Worm (Caenorhabditis elegans) whole organism, L1 larva: ENCODE measurements around the gene col-94.
A peak's percentile ranks its signal among the peaks of the same experiment; 100 is the strongest.
"Not testable (repeated sequence)": the region's sequence is repeated elsewhere in the genome, so short reads cannot be mapped to it uniquely, and the experiment has no call there.

Source experiments
- F16B12.6 ChIP-seq: fragments of 150-350 bp; optimal IDR thresholded peaks from 2 replicates; lab custom pipeline; 2014; ENCODE audit warnings: missing biosample characterization, missing genetic modification characterization
- aha-1 ChIP-seq: fragments of 150-350 bp; optimal IDR thresholded peaks from 2 replicates; lab custom pipeline; 2014; ENCODE audit warnings: missing biosample characterization, missing genetic modification characterization
- aly-2 ChIP-seq: fragments of 150-350 bp; optimal IDR thresholded peaks from 2 replicates; lab custom pipeline; 2014; ENCODE audit warnings: missing biosample characterization, missing genetic modification characterization
- ceh-8 ChIP-seq: fragments of 200-800 bp; sonication (Bioruptor generic); optimal IDR thresholded peaks from 2 replicates; lab custom pipeline; 2018; ENCODE audit warnings: mild to moderate bottlenecking, missing genetic modification characterization, moderate library complexity, missing compliant biosample characterization
- ces-1 ChIP-seq: fragments of 150-350 bp; optimal IDR thresholded peaks from 2 replicates; lab custom pipeline; 2014; ENCODE audit warnings: missing biosample characterization, missing genetic modification reagents, missing genetic modification characterization
- efl-1 ChIP-seq, 4 experiments: fragments of 150-350 bp; optimal IDR thresholded peaks in 3 of 4; peaks in 1 of 4; 1 replicate in 1 of 4; 2 replicates in 3 of 4; lab custom pipeline; 2014; ENCODE audit warnings: missing biosample characterization in 2 of 4, missing genetic modification characterization in 2 of 4, missing genetic modification reagents in 2 of 4
- egl-13 ChIP-seq: sonication (generic microtip); optimal IDR thresholded peaks from 2 replicates; lab custom pipeline; 2016; ENCODE audit warnings: missing genotype, missing genetic modification reagents, missing genetic modification characterization, missing compliant biosample characterization
- egl-27 ChIP-seq, 2 experiments: fragments of 150-350 bp in 1 of 2; sonication (generic microtip); optimal IDR thresholded peaks; 3 replicates each; lab custom pipeline; 2017 to 2018; ENCODE audit warnings: missing biosample characterization in 2 of 2, missing genetic modification characterization in 2 of 2, missing genetic modification reagents in 2 of 2
- elt-2 ChIP-seq: sonication (generic microtip); optimal IDR thresholded peaks from 2 replicates; lab custom pipeline; 2016; ENCODE audit warnings: missing genetic modification characterization, mild to moderate bottlenecking, inconsistent platforms, missing compliant biosample characterization, missing genetic modification reagents
- fkh-4 ChIP-seq: sonication (generic microtip); optimal IDR thresholded peaks from 2 replicates; lab custom pipeline; 2016; ENCODE audit warnings: missing compliant biosample characterization, missing genetic modification characterization, borderline replicate concordance
- fkh-8 ChIP-seq: sonication (generic microtip); optimal IDR thresholded peaks from 2 replicates; lab custom pipeline; 2016; ENCODE audit warnings: mild to moderate bottlenecking, missing genetic modification characterization, missing compliant biosample characterization
- hlh-4 ChIP-seq: sonication (generic microtip); optimal IDR thresholded peaks from 2 replicates; lab custom pipeline; 2016; ENCODE audit warnings: mild to moderate bottlenecking, missing genetic modification characterization, missing compliant biosample characterization
- isw-1 ChIP-seq: fragments of 200-800 bp; sonication (Bioruptor generic); IDR thresholded peaks from 2 replicates; pipeline ENCODE4 v1.3.6; 2022; ENCODE audit warnings: missing genetic modification characterization, missing compliant biosample characterization
- jun-1 ChIP-seq: fragments of 150-350 bp; optimal IDR thresholded peaks from 2 replicates; lab custom pipeline; 2014; ENCODE audit warnings: missing biosample characterization, missing genetic modification reagents, missing genetic modification characterization
- lin-13 ChIP-seq: fragments of 150-350 bp; optimal IDR thresholded peaks from 2 replicates; lab custom pipeline; 2014; ENCODE audit warnings: missing biosample characterization, missing genetic modification reagents, missing genetic modification characterization
- lin-15B ChIP-seq: fragments of 150-350 bp; sonication (generic microtip); optimal IDR thresholded peaks from 3 replicates; lab custom pipeline; 2014; ENCODE audit warnings: missing biosample characterization, missing genetic modification characterization
- lin-35 ChIP-seq, 2 experiments: fragments of 150-350 bp; optimal IDR thresholded peaks; 2 replicates each; lab custom pipeline; 2014; ENCODE audit warnings: missing biosample characterization in 2 of 2, missing genetic modification characterization in 2 of 2, missing genetic modification reagents in 2 of 2
- lin-39 ChIP-seq: fragments of 150-350 bp; optimal IDR thresholded peaks from 2 replicates; lab custom pipeline; 2014; ENCODE audit warnings: missing biosample characterization, missing genetic modification reagents, missing genetic modification characterization
- lsy-2 ChIP-seq, 2 experiments: fragments of 150-350 bp; optimal IDR thresholded peaks; 2 replicates each; lab custom pipeline; 2014; ENCODE audit warnings: missing biosample characterization in 2 of 2, missing genetic modification characterization in 2 of 2
- mdl-1 ChIP-seq, 2 experiments: fragments of 150-350 bp; optimal IDR thresholded peaks; 2 replicates each; lab custom pipeline; 2014 to 2017; ENCODE audit warnings: missing biosample characterization in 2 of 2, missing genetic modification characterization in 2 of 2, inconsistent platforms in 1 of 2
- nhr-11 ChIP-seq: fragments of 150-350 bp; optimal IDR thresholded peaks from 2 replicates; lab custom pipeline; 2014; ENCODE audit warnings: missing biosample characterization, missing genetic modification characterization
- nhr-20 ChIP-seq: sonication (generic microtip); optimal IDR thresholded peaks from 2 replicates; lab custom pipeline; 2016; ENCODE audit warnings: mild to moderate bottlenecking, missing genetic modification characterization, missing compliant biosample characterization
- nhr-28 ChIP-seq: fragments of 150-350 bp; optimal IDR thresholded peaks from 2 replicates; lab custom pipeline; 2014; ENCODE audit warnings: missing biosample characterization, missing genetic modification characterization
- nhr-71 ChIP-seq: sonication (generic microtip); optimal IDR thresholded peaks from 2 replicates; lab custom pipeline; 2016; ENCODE audit warnings: mild to moderate bottlenecking, missing genetic modification characterization, moderate library complexity, missing compliant biosample characterization
- nhr-77 ChIP-seq: fragments of 150-350 bp; optimal IDR thresholded peaks from 2 replicates; lab custom pipeline; 2014; ENCODE audit warnings: missing biosample characterization, missing genetic modification characterization
- nhr-90 ChIP-seq: sonication (generic microtip); optimal IDR thresholded peaks from 2 replicates; lab custom pipeline; 2016; ENCODE audit warnings: mild to moderate bottlenecking, missing genetic modification characterization, missing compliant biosample characterization; ENCODE audit not compliant: poor library complexity
- pqm-1 ChIP-seq: sonication (generic microtip); optimal IDR thresholded peaks from 3 replicates; lab custom pipeline; 2017; ENCODE audit warnings: missing biosample characterization, missing genetic modification characterization
- skn-1 ChIP-seq: fragments of 150-350 bp; optimal IDR thresholded peaks from 2 replicates; lab custom pipeline; 2014; ENCODE audit warnings: missing biosample characterization, missing genetic modification characterization
- snpc-4 ChIP-seq: fragments of 150-350 bp; optimal IDR thresholded peaks from 2 replicates; lab custom pipeline; 2014; ENCODE audit warnings: missing biosample characterization, missing genetic modification characterization
- snu-23 ChIP-seq: sonication (generic microtip); optimal IDR thresholded peaks from 2 replicates; lab custom pipeline; 2016; ENCODE audit warnings: missing genetic modification characterization, missing compliant biosample characterization
- sup-37 ChIP-seq: fragments of 200-800 bp; sonication (Bioruptor generic); optimal IDR thresholded peaks from 2 replicates; lab custom pipeline; 2018; ENCODE audit warnings: mild to moderate bottlenecking, missing genetic modification characterization, missing compliant biosample characterization
- tlp-1 ChIP-seq: fragments of 150-350 bp; optimal IDR thresholded peaks from 2 replicates; lab custom pipeline; 2014; ENCODE audit warnings: missing biosample characterization, missing genetic modification characterization
- unc-30 ChIP-seq: sonication (generic microtip); optimal IDR thresholded peaks from 2 replicates; lab custom pipeline; 2017; ENCODE audit warnings: missing biosample characterization, missing genetic modification characterization
- unc-62 ChIP-seq: fragments of 150-350 bp; optimal IDR thresholded peaks from 2 replicates; lab custom pipeline; 2014; ENCODE audit warnings: missing biosample characterization, missing genetic modification reagents, missing genetic modification characterization
- unc-98 ChIP-seq: fragments of 200-800 bp; sonication (Bioruptor generic); IDR thresholded peaks from 2 replicates; pipeline ENCODE4 v1.3.6; 2022; ENCODE audit warnings: missing genetic modification characterization, missing compliant biosample characterization

Gene col-94

ce11 chrIII:11036132-11036531 lies 48.5 kb upstream of the col-94 start (continued):
- TF ChIP-seq lin-13 (GFP tag; lab: Kevin White, UChicago) (peak; percentile 74), snu-23 (GFP tag; lab: Kevin White, UChicago) (peak; percentile 87), snpc-4 (tag; lab: Kevin White, UChicago) (peak; percentile 69)

ce11 chrIII:11032872-11033271 lies 45.2 kb upstream of the col-94 start, which contains the start of gene Y48A6B.9:
Gene Y48A6B.9 (plus strand): TSS chrIII:11033172.
- TF ChIP-seq ces-1 (GFP tag; lab: Kevin White, UChicago): no peak
- TF ChIP-seq efl-1 (optimal IDR thresholded peaks at IDR 0.05; lab: Kevin White, UChicago): no peak
- peak in 1 of 2 experiments; percentile 24 for TF ChIP-seq efl-1 (GFP tag; optimal IDR thresholded peaks at IDR 0.05 in 1 of 2; lab: Kevin White, UChicago)

- TF ChIP-seq nhr-90 (no peak), efl-1 (optimal IDR thresholded peaks at IDR 0.05; lab: Kevin White, UChicago) (no peak), efl-1 (GFP tag; optimal IDR thresholded peaks at IDR 0.05 in 1 of 2; lab: Kevin White, UChicago) (peak in 1 of 2 experiments; percentile 56)
Observed at ce11 chrIII:11031309-11031708, 43.6 kb upstream of the col-94 start, which contains the start of gene Y48A6B.14. Gene Y48A6B.14 (plus strand): TSS chrIII:11031609.

ce11 chrIII:11029337-11029736 lies 41.7 kb upstream of the col-94 start, which contains the start of gene Y48A6B.8:
Gene Y48A6B.8 (minus strand): TSS chrIII:11029437.
- not testable (repeated sequence) for TF ChIP-seq fkh-4 (tag; lab: Kevin White, UChicago); ceh-8; fkh-8 (tag; lab: Kevin White, UChicago)

ce11 chrIII:11026516-11027048 lies 38.9 kb upstream of the col-94 start, which contains the start of gene Y48A6B.7:
Gene Y48A6B.7 (minus strand): TSS chrIII:11026566.
- TF ChIP-seq elt-2 (tag; lab: Kevin White, UChicago): peak; percentile 98
- TF ChIP-seq jun-1 (tag; lab: Kevin White, UChicago): peak; percentile 32
- no peak for TF ChIP-seq isw-1 (GFP tag; lab: Robert Waterston, UW)
- TF ChIP-seq nhr-71 (tag; lab: Kevin White, UChicago): peak; percentile 51
- TF ChIP-seq nhr-11: no peak
- no peak for TF ChIP-seq efl-1 (optimal IDR thresholded peaks at IDR 0.05; lab: Kevin White, UChicago)
- TF ChIP-seq efl-1 (GFP tag; optimal IDR thresholded peaks at IDR 0.05 in 1 of 2; lab: Kevin White, UChicago): peak in 1 of 2 experiments; percentile 88
- TF ChIP-seq nhr-90: peak; percentile 60
- TF ChIP-seq lsy-2 (tag; optimal IDR thresholded peaks at IDR 0.05; lab: Kevin White, UChicago): peak in 1 of 2 experiments; percentile 24
- TF ChIP-seq tlp-1 (tag; lab: Kevin White, UChicago): peak; percentile 0
- TF ChIP-seq aly-2 (tag; lab: Kevin White, UChicago): no peak
- no peak for TF ChIP-seq lin-15B
- no peak for TF ChIP-seq lin-39 (tag; lab: Kevin White, UChicago)
- peak in 1 of 2 experiments; percentile 74 for TF ChIP-seq mdl-1 (tag; optimal IDR thresholded peaks at IDR 0.05; lab: Kevin White, UChicago)
- TF ChIP-seq aha-1 (tag; lab: Kevin White, UChicago): no peak
- TF ChIP-seq snpc-4 (tag; lab: Kevin White, UChicago): no peak
- TF ChIP-seq nhr-20: peak; percentile 14
- peak in 1 of 2 experiments; percentile 51 for TF ChIP-seq lin-35 (GFP tag; optimal IDR thresholded peaks at IDR 0.05; lab: Kevin White, UChicago)
- no peak for TF ChIP-seq sup-37 (GFP tag; lab: Kevin White, UChicago)
- no peak for TF ChIP-seq F16B12.6 (tag; lab: Kevin White, UChicago)
- TF ChIP-seq unc-62 (GFP tag; lab: Kevin White, UChicago): no peak
- TF ChIP-seq pqm-1 (tag; lab: Kevin White, UChicago): peak; percentile 81

- TF ChIP-seq nhr-71 (tag; lab: Kevin White, UChicago) (no peak), unc-30 (tag; lab: Kevin White, UChicago) (no peak), nhr-28 (tag; lab: Kevin White, UChicago) (no peak), nhr-77 (tag; lab: Kevin White, UChicago) (no peak), pqm-1 (tag; lab: Kevin White, UChicago) (no peak), unc-98 (GFP tag; lab: Robert Waterston, UW) (no peak), hlh-4 (tag; lab: Kevin White, UChicago) (no peak), unc-62 (GFP tag; lab: Kevin White, UChicago) (no peak), skn-1 (tag; lab: Kevin White, UChicago) (no peak), egl-27 (tag; optimal IDR thresholded peaks at IDR 0.05; lab: Kevin White, UChicago) (no peak), nhr-20 (no peak), egl-13 (tag; lab: Kevin White, UChicago) (no peak)
Observed at ce11 chrIII:11025138-11025537, 37.5 kb upstream of the col-94 start.
